Fruit fly (Drosophila melanogaster): ENCODE results near the gene fd96Ca.

- TF ChIP-seq N (GFP tag; optimal IDR thresholded peaks at IDR 0.05) (no peak), CG9705 (GFP tag; optimal IDR thresholded peaks at IDR 0.05) (no peak), dsf (GFP tag; optimal IDR thresholded peaks at IDR 0.05; ENCODE audit: borderline replicate concordance) (no peak), sage (GFP tag; optimal IDR thresholded peaks at IDR 0.05) (no peak), psq (GFP tag; optimal IDR thresholded peaks at IDR 0.05) (no peak), h (GFP tag; optimal IDR thresholded peaks at IDR 0.05) (no peak), HLH106 (tag; optimal IDR thresholded peaks at IDR 0.05) (no peak), Dif (GFP tag; optimal IDR thresholded peaks at IDR 0.05; ENCODE audit: partially characterized antibody) (no peak), Abd-B (GFP tag; optimal IDR thresholded peaks at IDR 0.05) (no peak)
These were observed 37.5 kb upstream of the fd96Ca start, which contains the start of gene 5PtaseI for dm6 chr3R:25044816-25045551.
